Worm (Caenorhabditis elegans): ENCODE data around the gene grd-14.
A peak's percentile ranks its signal among the peaks of the same experiment; 100 is the strongest.

Gene grd-14

ce11 chrX:8463889-8464444 lies 35.9 kb upstream of the grd-14 start:
- peak in 1 of 2 experiments; percentile 57 for TF ChIP-seq unc-62 (GFP tag; optimal IDR thresholded peaks at IDR 0.05 in 1 of 2)
- TF ChIP-seq unc-62 (tag; optimal IDR thresholded peaks at IDR 0.05): no peak
- peak; percentile 94 for TF ChIP-seq aha-1 (tag)
- TF ChIP-seq ztf-11 (tag; optimal IDR thresholded peaks at IDR 0.05): no peak

ce11 chrX:8470126-8470772 lies 29.6 kb upstream of the grd-14 start, which contains the start of gene mec-10:
mec-10 (minus strand) TSS chrX:8470314.
- peak; percentile 13 for TF ChIP-seq nhr-6 (tag; optimal IDR thresholded peaks at IDR 0.05)
- no peak for TF ChIP-seq attf-4 (tag; optimal IDR thresholded peaks at IDR 0.05)
- TF ChIP-seq aha-1 (tag): peak; percentile 96
- TF ChIP-seq nhr-28 (tag; optimal IDR thresholded peaks at IDR 0.05): peak; percentile 68
- TF ChIP-seq set-16 (GFP tag; IDR thresholded peaks at IDR 0.05): no peak
- no peak for TF ChIP-seq mdl-1 (tag; optimal IDR thresholded peaks at IDR 0.05)
- TF ChIP-seq nhr-10 (tag; optimal IDR thresholded peaks at IDR 0.05): no peak
- no peak for TF ChIP-seq ZK546.5 (tag; optimal IDR thresholded peaks at IDR 0.05)
- no peak for TF ChIP-seq ceh-20 (GFP tag; IDR thresholded peaks at IDR 0.05)
- no peak for TF ChIP-seq daf-16 (GFP tag; optimal IDR thresholded peaks at IDR 0.05)
- peak; percentile 75 for TF ChIP-seq daf-16 (tag; optimal IDR thresholded peaks at IDR 0.05)
- peak; percentile 81 for TF ChIP-seq dmd-6 (GFP tag; IDR thresholded peaks at IDR 0.05)
- TF ChIP-seq mxl-2 (GFP tag; conservative IDR thresholded peaks at IDR 0.05): no peak
- TF ChIP-seq hlh-30 (tag; optimal IDR thresholded peaks at IDR 0.05; ENCODE audit: insufficient read depth): peak; percentile 47
- peak; percentile 76 for TF ChIP-seq dve-1 (tag; optimal IDR thresholded peaks at IDR 0.05; ENCODE audit: insufficient read depth)
- TF ChIP-seq ctbp-1 (GFP tag; IDR thresholded peaks at IDR 0.05): no peak
- TF ChIP-seq aly-2 (tag; optimal IDR thresholded peaks at IDR 0.05): no peak
- TF ChIP-seq daf-8 (GFP tag; IDR thresholded peaks at IDR 0.05): no peak
- TF ChIP-seq hlh-11 (tag; optimal IDR thresholded peaks at IDR 0.05): peak; percentile 67
- TF ChIP-seq nhr-77 (tag; optimal IDR thresholded peaks at IDR 0.05): peak; percentile 28
- no peak for TF ChIP-seq sdz-12 (GFP tag; optimal IDR thresholded peaks at IDR 0.05)
- TF ChIP-seq pha-4 (GFP tag; IDR thresholded peaks at IDR 0.05): no peak
- no peak for TF ChIP-seq pha-4 (tag; optimal IDR thresholded peaks at IDR 0.05)
- TF ChIP-seq php-3 (GFP tag; IDR thresholded peaks at IDR 0.05): peak; percentile 50; the same call in 1 of the 2 replicates
- peak; percentile 14 for TF ChIP-seq nhr-48 (tag; optimal IDR thresholded peaks at IDR 0.05)
- no peak for TF ChIP-seq lin-15B (tag; optimal IDR thresholded peaks at IDR 0.05)
- no peak for TF ChIP-seq Y48G9A.11 (GFP tag; IDR thresholded peaks at IDR 0.05)
- peak; percentile 92 for TF ChIP-seq pqm-1 (tag; optimal IDR thresholded peaks at IDR 0.05)
- no peak for TF ChIP-seq gei-8 (GFP tag; optimal IDR thresholded peaks at IDR 0.05)
- TF ChIP-seq nhr-102 (tag; optimal IDR thresholded peaks at IDR 0.05): peak; percentile 34
- no peak for TF ChIP-seq fos-1 (tag; optimal IDR thresholded peaks at IDR 0.05)
- no peak for TF ChIP-seq ceh-82 (tag; optimal IDR thresholded peaks at IDR 0.05)
- TF ChIP-seq hif-1 (tag; optimal IDR thresholded peaks at IDR 0.05): peak in 1 of 2 experiments; percentile 84
- TF ChIP-seq nhr-237 (tag; optimal IDR thresholded peaks at IDR 0.05): no peak
- TF ChIP-seq tra-1 (GFP tag; IDR thresholded peaks at IDR 0.05): no peak
- TF ChIP-seq F26F4.8 (GFP tag; conservative IDR thresholded peaks at IDR 0.05): no peak
- no peak for TF ChIP-seq madf-5 (GFP tag; IDR thresholded peaks at IDR 0.05)
- TF ChIP-seq Y5F2A.4 (GFP tag; optimal IDR thresholded peaks at IDR 0.05): no peak
- TF ChIP-seq nhr-11 (tag; optimal IDR thresholded peaks at IDR 0.05): no peak
